Worm (Caenorhabditis elegans) whole organism, dauer: ENCODE results near the gene srd-43.

Experiments
- unc-62 ChIP-seq: sonication (generic microtip); optimal IDR thresholded peaks from 2 replicates; lab custom pipeline; 2017; ENCODE audit warnings: missing biosample characterization, missing genetic modification reagents, missing genetic modification characterization

The srd-43 gene

ce11 chrX:13262195-13262594 is 43.4 kb downstream of the srd-43 start, which contains the start of gene K09A11.1:
TSS of gene K09A11.1 (plus strand) at chrX:13262495.
- no peak for TF ChIP-seq unc-62 (GFP tag; lab: Kevin White, UChicago)

ce11 chrX:13257577-13257976 is 48.1 kb downstream of the srd-43 start, which contains the start of gene K08H2.10:
TSS of gene K08H2.10 (plus strand) at chrX:13257806.
- TF ChIP-seq unc-62 (GFP tag; lab: Kevin White, UChicago): no peak
